Worm (Caenorhabditis elegans) whole organism, L4 larva: ENCODE measurements around the gene dcn-1.

Source experiments
- F10B5.3 ChIP-seq: sonication (generic microtip); optimal IDR thresholded peaks from 2 replicates; lab custom pipeline; 2016; ENCODE audit warnings: mild to moderate bottlenecking, missing genetic modification characterization, missing compliant biosample characterization
- F26F4.8 ChIP-seq: fragments of 200-800 bp; sonication (Bioruptor generic); conservative IDR thresholded peaks from 2 replicates; pipeline ENCODE4 v1.3.6; 2022; ENCODE audit warnings: missing genetic modification characterization, missing compliant biosample characterization
- ZK546.5 ChIP-seq, 2 experiments: sonication (generic microtip); optimal IDR thresholded peaks; 2 replicates each; lab custom pipeline; 2017; ENCODE audit warnings: missing biosample characterization in 2 of 2, missing genetic modification characterization in 2 of 2
- aha-1 ChIP-seq: fragments of 150-350 bp; peaks from one replicate; lab custom pipeline; 2014; ENCODE audit warnings: missing biosample characterization, missing genetic modification characterization
- ceh-20 ChIP-seq: fragments of 200-800 bp; sonication (Bioruptor generic); IDR thresholded peaks from 2 replicates; pipeline ENCODE4 v1.3.6; 2022; ENCODE audit warnings: missing genetic modification reagents, missing genetic modification characterization, missing compliant biosample characterization
- cey-2 ChIP-seq: sonication (generic microtip); optimal IDR thresholded peaks from 3 replicates; lab custom pipeline; 2017; ENCODE audit warnings: missing genetic modification characterization, mild to moderate bottlenecking, missing compliant biosample characterization, antibody characterized with exemption, borderline replicate concordance; ENCODE audit not compliant: insufficient read depth
- daf-12 ChIP-seq: fragments of 150-350 bp; optimal IDR thresholded peaks from 2 replicates; lab custom pipeline; 2014; ENCODE audit warnings: missing biosample characterization, missing genetic modification reagents, missing genetic modification characterization
- dmd-6 ChIP-seq: fragments of 200-800 bp; sonication (Bioruptor generic); IDR thresholded peaks from 2 replicates; pipeline ENCODE4 v1.3.6; 2022; ENCODE audit warnings: missing genetic modification reagents, missing genetic modification characterization, missing compliant biosample characterization
- dpl-1 ChIP-seq: fragments of 150-350 bp; optimal IDR thresholded peaks from 2 replicates; lab custom pipeline; 2014; ENCODE audit warnings: missing biosample characterization, missing genetic modification reagents, missing genetic modification characterization
- dve-1 ChIP-seq: sonication (generic microtip); optimal IDR thresholded peaks from 2 replicates; lab custom pipeline; 2017; ENCODE audit warnings: antibody characterized with exemption, mild to moderate bottlenecking, missing genetic modification characterization, missing compliant biosample characterization; ENCODE audit not compliant: insufficient read depth
- fos-1 ChIP-seq: fragments of 150-350 bp; optimal IDR thresholded peaks from 2 replicates; lab custom pipeline; 2014; ENCODE audit warnings: missing biosample characterization, missing genetic modification characterization
- hlh-11 ChIP-seq: fragments of 200-800 bp; sonication (Bioruptor generic); optimal IDR thresholded peaks from 2 replicates; lab custom pipeline; 2018; ENCODE audit warnings: mild to moderate bottlenecking, missing genetic modification characterization, missing compliant biosample characterization
- jun-1 ChIP-seq: fragments of 150-350 bp; optimal IDR thresholded peaks from 2 replicates; lab custom pipeline; 2014; ENCODE audit warnings: missing biosample characterization, missing genetic modification reagents, missing genetic modification characterization
- lim-7 ChIP-seq: fragments of 200-800 bp; sonication (Bioruptor generic); IDR thresholded peaks from 2 replicates; pipeline ENCODE4 v1.3.6; 2022; ENCODE audit warnings: missing genetic modification characterization, missing compliant biosample characterization
- lin-38 ChIP-seq: fragments of 200-800 bp; sonication (Bioruptor generic); IDR thresholded peaks from 2 replicates; pipeline ENCODE4 v1.3.6; 2022; ENCODE audit warnings: missing genetic modification reagents, missing genetic modification characterization, missing compliant biosample characterization
- lin-39 ChIP-seq: fragments of 150-350 bp; optimal IDR thresholded peaks from 2 replicates; lab custom pipeline; 2014; ENCODE audit warnings: missing biosample characterization, missing genetic modification reagents, missing genetic modification characterization
- lsy-2 ChIP-seq, 2 experiments: fragments of 150-350 bp in 1 of 2; sonication (generic microtip) in 1 of 2; optimal IDR thresholded peaks; 2 replicates each; lab custom pipeline; 2014 to 2017; ENCODE audit warnings: missing biosample characterization in 2 of 2, missing genetic modification characterization in 2 of 2
- madf-9 ChIP-seq: fragments of 200-800 bp; sonication (Bioruptor generic); conservative IDR thresholded peaks from 2 replicates; pipeline ENCODE4 v1.3.6; 2022; ENCODE audit warnings: missing genetic modification reagents, missing genetic modification characterization, missing compliant biosample characterization
- mdl-1 ChIP-seq, 2 experiments: fragments of 150-350 bp in 1 of 2; sonication (generic microtip) in 1 of 2; optimal IDR thresholded peaks; 2 replicates each; lab custom pipeline; 2014 to 2017; ENCODE audit warnings: missing biosample characterization in 2 of 2, missing genetic modification characterization in 2 of 2
- mep-1 ChIP-seq: fragments of 150-350 bp; sonication (generic microtip); optimal IDR thresholded peaks from 3 replicates; lab custom pipeline; 2014; ENCODE audit warnings: missing biosample characterization, missing genetic modification characterization
- mes-2 ChIP-seq: sonication (generic microtip); optimal IDR thresholded peaks from 2 replicates; lab custom pipeline; 2016; ENCODE audit warnings: missing genotype, mild to moderate bottlenecking, missing genetic modification characterization, missing compliant biosample characterization; ENCODE audit not compliant: poor library complexity, severe bottlenecking
- mxl-3 ChIP-seq: fragments of 200-800 bp; sonication (Bioruptor generic); optimal IDR thresholded peaks from 2 replicates; lab custom pipeline; 2018; ENCODE audit warnings: mild to moderate bottlenecking, missing genetic modification characterization, missing compliant biosample characterization
- nhr-11 ChIP-seq: fragments of 150-350 bp; optimal IDR thresholded peaks from 2 replicates; lab custom pipeline; 2014; ENCODE audit warnings: missing biosample characterization, missing genetic modification characterization
- nhr-25 ChIP-seq: sonication (generic microtip); optimal IDR thresholded peaks from 2 replicates; lab custom pipeline; 2017; ENCODE audit warnings: missing genetic modification characterization, mild to moderate bottlenecking, missing compliant biosample characterization, antibody characterized with exemption, moderate library complexity, borderline replicate concordance; ENCODE audit not compliant: insufficient read depth
- nhr-28 ChIP-seq: fragments of 150-350 bp; optimal IDR thresholded peaks from 2 replicates; lab custom pipeline; 2014; ENCODE audit warnings: missing biosample characterization, missing genetic modification characterization
- nhr-6 ChIP-seq: fragments of 150-350 bp; optimal IDR thresholded peaks from 2 replicates; lab custom pipeline; 2014; ENCODE audit warnings: missing biosample characterization, missing genetic modification characterization
- pha-4 ChIP-seq, 2 experiments: fragments of 150-350 bp in 1 of 2; fragments of 200-800 bp in 1 of 2; sonication (Bioruptor generic) in 1 of 2; IDR thresholded peaks in 1 of 2; optimal IDR thresholded peaks in 1 of 2; 2 replicates each; pipeline versions ENCODE4 v1.3.6 to Lab custom; 2014 to 2022; ENCODE audit warnings: missing genetic modification characterization in 2 of 2, missing genetic modification reagents in 2 of 2, missing biosample characterization in 1 of 2, missing compliant biosample characterization in 1 of 2
- skn-1 ChIP-seq: fragments of 150-350 bp; optimal IDR thresholded peaks from 2 replicates; lab custom pipeline; 2014; ENCODE audit warnings: missing biosample characterization, missing genetic modification characterization
- tag-97 ChIP-seq: fragments of 200-800 bp; sonication (Bioruptor generic); IDR thresholded peaks from 2 replicates; pipeline ENCODE4 v1.3.6; 2022; ENCODE audit warnings: missing genetic modification characterization, missing compliant biosample characterization
- tra-1 ChIP-seq: fragments of 200-800 bp; sonication (Bioruptor generic); IDR thresholded peaks from 2 replicates; pipeline ENCODE4 v1.3.6; 2022; ENCODE audit warnings: missing genetic modification reagents, missing genetic modification characterization, missing compliant biosample characterization
- unc-62 ChIP-seq, 3 experiments: fragments of 150-350 bp in 1 of 3; sonication (generic microtip); optimal IDR thresholded peaks in 2 of 3; peaks in 1 of 3; 1 replicate in 1 of 3; 2 replicates in 2 of 3; lab custom pipeline; 2014 to 2017; ENCODE audit warnings: missing biosample characterization in 3 of 3, missing genetic modification characterization in 3 of 3, missing genetic modification reagents in 3 of 3, missing genotype in 1 of 3
- zfp-2 ChIP-seq: sonication (generic microtip); optimal IDR thresholded peaks from 2 replicates; lab custom pipeline; 2016; ENCODE audit warnings: mild to moderate bottlenecking, missing genetic modification characterization, missing compliant biosample characterization
- zfp-3 ChIP-seq: fragments of 200-800 bp; sonication (Bioruptor generic); conservative IDR thresholded peaks from 2 replicates; pipeline ENCODE4 v1.3.6; 2022; ENCODE audit warnings: missing genetic modification reagents, missing genetic modification characterization, missing compliant biosample characterization

Gene dcn-1

ce11 chrIII:4328208-4328987 is 14.7 kb downstream of the dcn-1 start:
- TF ChIP-seq unc-62 (GFP tag; optimal IDR thresholded peaks at IDR 0.05 in 1 of 2; lab: Kevin White, UChicago) (peak in 1 of 2 experiments; percentile 17), unc-62 (tag; optimal IDR thresholded peaks at IDR 0.05; lab: Kevin White, UChicago) (no peak), mdl-1 (tag; optimal IDR thresholded peaks at IDR 0.05; lab: Kevin White, UChicago) (peak in 1 of 2 experiments; percentile 15), lin-39 (tag; lab: Kevin White, UChicago) (no peak), aha-1 (peak; percentile 8), hlh-11 (tag; lab: Kevin White, UChicago) (peak; percentile 10), lim-7 (GFP tag; lab: Robert Waterston, UW) (no peak), mxl-3 (GFP tag; lab: Kevin White, UChicago) (peak; percentile 42), nhr-28 (tag; lab: Kevin White, UChicago) (peak; percentile 65)

- TF ChIP-seq mep-1 (tag; lab: Kevin White, UChicago) = no peak
- no peak for TF ChIP-seq nhr-25 (tag; lab: Kevin White, UChicago)
- no peak for TF ChIP-seq ZK546.5 (tag; optimal IDR thresholded peaks at IDR 0.05; lab: Kevin White, UChicago)
- no peak for TF ChIP-seq mxl-3 (GFP tag; lab: Kevin White, UChicago)
- no peak for TF ChIP-seq tra-1 (GFP tag; lab: Robert Waterston, UW)
- TF ChIP-seq daf-12 (tag; lab: Kevin White, UChicago) = no peak
- TF ChIP-seq jun-1 (tag; lab: Kevin White, UChicago) = no peak
- no peak for TF ChIP-seq nhr-28 (tag; lab: Kevin White, UChicago)
- TF ChIP-seq F10B5.3 = no peak
- no peak for TF ChIP-seq fos-1
- no peak for TF ChIP-seq zfp-2 (tag; lab: Kevin White, UChicago)
- TF ChIP-seq dmd-6 = no peak
Observed at ce11 chrIII:4330984-4331383, 17.3 kb downstream of the dcn-1 start, which contains the start of gene gly-6. TSS of gene gly-6 (minus strand) at chrIII:4331228.

ce11 chrIII:4332543-4333042 is 18.9 kb downstream of the dcn-1 start, which contains the start of gene cdk-12:
TSS of gene cdk-12 (plus strand) at chrIII:4332992.
- TF ChIP-seq nhr-11 (tag; lab: Kevin White, UChicago) (no peak), dve-1 (peak; percentile 49), F26F4.8 (no peak), nhr-6 (tag; lab: Kevin White, UChicago) (peak; percentile 15), pha-4 (GFP tag; IDR thresholded peaks at IDR 0.05; lab: Robert Waterston, UW) (no peak), pha-4 (tag; optimal IDR thresholded peaks at IDR 0.05; lab: Kevin White, UChicago) (peak; percentile 12), skn-1 (tag; lab: Kevin White, UChicago) (no peak), jun-1 (tag; lab: Kevin White, UChicago) (no peak), mep-1 (tag; lab: Kevin White, UChicago) (peak; percentile 42), ceh-20 (GFP tag; lab: Robert Waterston, UW) (no peak), zfp-3 (GFP tag; lab: Robert Waterston, UW) (no peak), hlh-11 (tag; lab: Kevin White, UChicago) (peak; percentile 32), unc-62 (GFP tag; optimal IDR thresholded peaks at IDR 0.05 in 1 of 2; lab: Kevin White, UChicago) (peak in 1 of 2 experiments; percentile 41), unc-62 (tag; optimal IDR thresholded peaks at IDR 0.05; lab: Kevin White, UChicago) (no peak), tag-97 (GFP tag; lab: Robert Waterston, UW) (no peak), lsy-2 (tag; optimal IDR thresholded peaks at IDR 0.05; lab: Kevin White, UChicago) (peak in 1 of 2 experiments; percentile 70), lin-38 (GFP tag; lab: Robert Waterston, UW) (0 out of 2 replicates have a peak, but pooled peaks have one; percentile 11), mes-2 (tag; lab: Kevin White, UChicago) (peak; percentile 76), madf-9 (no peak), dpl-1 (GFP tag; lab: Kevin White, UChicago) (peak; percentile 45), cey-2 (tag; lab: Kevin White, UChicago) (no peak)
